Fruit fly (Drosophila melanogaster) whole organism, wandering third instar larva: ENCODE measurements around the gene Agpat2.

Experiments
- CrebA ChIP-seq: fragments of 200-800 bp; sonication (Bioruptor generic); optimal IDR thresholded peaks from 2 replicates; lab custom pipeline; 2016; ENCODE audit warnings: missing biosample characterization, mild to moderate bottlenecking, missing genetic modification characterization, borderline replicate concordance
- Hnf4 ChIP-seq: fragments of 200-800 bp; sonication (Bioruptor generic); optimal IDR thresholded peaks from 2 replicates; lab custom pipeline; 2016; ENCODE audit warnings: missing biosample characterization, mild to moderate bottlenecking, missing genetic modification characterization
- Mio ChIP-seq: sonication (Bioruptor generic); optimal IDR thresholded peaks from 2 replicates; lab custom pipeline; 2016; ENCODE audit warnings: missing biosample characterization, missing genetic modification characterization
- N ChIP-seq: fragments of >200 bp; optimal IDR thresholded peaks from 2 replicates; lab custom pipeline; 2018; ENCODE audit warnings: missing biosample characterization, missing external identifiers, missing genetic modification characterization
- OdsH ChIP-seq: fragments of 200-800 bp; sonication (Bioruptor generic); optimal IDR thresholded peaks from 2 replicates; lab custom pipeline; 2016; ENCODE audit warnings: missing biosample characterization, mild to moderate bottlenecking, missing genetic modification characterization
- Vsx2 ChIP-seq: fragments of 200-300, 225-300 bp; sonication (Bioruptor generic); optimal IDR thresholded peaks from 2 replicates; lab custom pipeline; 2018; ENCODE audit warnings: missing biosample characterization, missing genetic modification characterization; ENCODE audit not compliant: partially characterized antibody
- dl ChIP-seq, 2 experiments: fragments of 175-275, 200-275 bp in 1 of 2; fragments of 200-275 bp in 1 of 2; sonication (Bioruptor generic); optimal IDR thresholded peaks; lab custom pipeline; 2018; ENCODE audit warnings: mild to moderate bottlenecking in 2 of 2, missing biosample characterization in 2 of 2, missing genetic modification characterization in 2 of 2, moderate library complexity in 2 of 2; ENCODE audit not compliant: partially characterized antibody in 2 of 2, insufficient read depth in 1 of 2
- foxo ChIP-seq, 2 experiments: fragments of 200-800 bp; sonication (Bioruptor generic); optimal IDR thresholded peaks; 2 replicates in 1 of 2; 3 replicates in 1 of 2; lab custom pipeline; 2016 to 2017; ENCODE audit warnings: missing biosample characterization in 2 of 2, missing genetic modification characterization in 2 of 2
- fru ChIP-seq: fragments of 200-800 bp; sonication (Bioruptor generic); optimal IDR thresholded peaks from 3 replicates; lab custom pipeline; 2016; ENCODE audit warnings: missing biosample characterization, mild to moderate bottlenecking, missing genetic modification characterization
- jim ChIP-seq: fragments of 175-275, 200-325 bp; sonication (Bioruptor generic); optimal IDR thresholded peaks from 2 replicates; lab custom pipeline; 2016; ENCODE audit warnings: missing biosample characterization, mild to moderate bottlenecking, missing genetic modification characterization
- psq ChIP-seq: fragments of 200-800 bp; sonication (Bioruptor generic); optimal IDR thresholded peaks from 3 replicates; lab custom pipeline; 2017; ENCODE audit warnings: missing biosample characterization, mild to moderate bottlenecking, missing genetic modification characterization, moderate library complexity
- usp ChIP-seq: fragments of >200 bp; optimal IDR thresholded peaks from 2 replicates; lab custom pipeline; 2017; ENCODE audit warnings: missing biosample characterization, missing genetic modification characterization

DNA sequence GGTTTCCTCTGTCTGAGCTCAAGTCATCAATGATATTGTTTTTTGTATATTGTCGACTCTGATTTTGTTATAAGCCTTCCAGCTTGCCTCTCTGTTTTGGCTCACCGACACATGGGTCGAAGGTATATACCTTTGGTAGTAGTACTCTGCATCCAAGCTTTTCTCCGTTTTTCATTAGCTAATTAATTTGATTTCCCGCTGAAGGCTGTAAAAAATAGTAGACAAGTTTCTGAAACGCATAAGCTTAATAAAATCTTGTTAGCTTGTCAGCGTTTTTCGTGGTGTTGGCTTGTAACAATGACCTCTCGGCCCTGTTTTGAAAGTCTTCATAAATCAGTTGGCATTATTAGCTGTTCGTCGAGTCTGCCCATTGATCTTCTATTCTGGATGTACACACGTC, 17.0 kb upstream of the Agpat2 start:
- TF ChIP-seq OdsH (GFP tag; lab: Kevin White, UChicago) (no peak), foxo (GFP tag; optimal IDR thresholded peaks at IDR 0.05; lab: Kevin White, UChicago) (no peak), psq (GFP tag; lab: Kevin White, UChicago) (no peak), N (no peak), Vsx2 (GFP tag; lab: Kevin White, UChicago) (no peak), Mio (GFP tag; lab: Kevin White, UChicago) (no peak), usp (GFP tag; lab: Kevin White, UChicago) (no peak), jim (no peak), Hnf4 (GFP tag; lab: Kevin White, UChicago) (no peak), fru (no peak), dl (GFP tag; optimal IDR thresholded peaks at IDR 0.05; lab: Kevin White, UChicago; ENCODE audit: insufficient read depth in 1 of 2, partially characterized antibody in 2 of 2) (no peak), CrebA (GFP tag; lab: Kevin White, UChicago) (no peak)
